Worm (Caenorhabditis elegans): ENCODE measurements around the gene clec-199.
"Not testable (repeated sequence)": the region's sequence is repeated elsewhere in the genome, so short reads cannot be mapped to it uniquely, and the experiment has no call there.

clec-199 gene

DNA sequence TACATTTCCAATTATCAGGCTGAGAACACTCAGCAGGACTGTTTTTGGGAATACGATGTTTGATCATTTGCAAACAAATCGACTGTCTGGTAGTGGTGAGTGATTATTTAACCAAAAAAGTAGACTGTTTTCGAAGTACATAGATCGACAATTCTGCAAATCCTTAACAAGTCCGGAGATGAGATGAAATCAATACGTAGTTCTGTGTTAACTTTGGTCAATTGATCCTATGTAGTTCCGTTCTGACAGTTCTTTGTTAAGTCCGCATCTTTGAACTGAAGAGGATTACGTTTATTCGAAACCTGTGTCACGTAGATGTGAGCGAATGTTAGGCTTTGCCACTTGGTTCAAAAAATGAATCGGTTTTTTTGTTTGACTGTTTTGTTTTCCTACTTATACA, at the start of gene clec-199:
Gene clec-199, plus strand, starts transcription at position 301 of the 400 bp plus-strand sequence.
- no peak for TF ChIP-seq lin-15B (tag; optimal IDR thresholded peaks at IDR 0.05)
- no peak for TF ChIP-seq nhr-20 (tag; optimal IDR thresholded peaks at IDR 0.05)
- no peak for TF ChIP-seq lsy-2 (tag; optimal IDR thresholded peaks at IDR 0.05)
- TF ChIP-seq alr-1 (tag; optimal IDR thresholded peaks at IDR 0.05; ENCODE audit: borderline replicate concordance): no peak
- TF ChIP-seq nhr-28 (tag; optimal IDR thresholded peaks at IDR 0.05): no peak
- TF ChIP-seq pag-3 (tag; optimal IDR thresholded peaks at IDR 0.05; ENCODE audit: borderline replicate concordance, insufficient read depth): no peak
- TF ChIP-seq vab-15 (tag; optimal IDR thresholded peaks at IDR 0.05): no peak
- no peak for TF ChIP-seq aha-1 (tag; optimal IDR thresholded peaks at IDR 0.05)
- no peak for TF ChIP-seq hpl-2 (GFP tag; optimal IDR thresholded peaks at IDR 0.05)
- TF ChIP-seq fkh-10 (GFP tag; optimal IDR thresholded peaks at IDR 0.05): no peak
- no peak for TF ChIP-seq Y116A8C.19 (tag; optimal IDR thresholded peaks at IDR 0.05; ENCODE audit: borderline replicate concordance)
- no peak for TF ChIP-seq nhr-85 (tag)
- no peak for TF ChIP-seq unc-98 (GFP tag; IDR thresholded peaks at IDR 0.05)
- no peak for TF ChIP-seq nhr-12 (tag; optimal IDR thresholded peaks at IDR 0.05)
- TF ChIP-seq tbx-2 (tag; optimal IDR thresholded peaks at IDR 0.05): no peak
- TF ChIP-seq nhr-84 (tag; optimal IDR thresholded peaks at IDR 0.05): no peak
- no peak for TF ChIP-seq C04F5.9 (tag; optimal IDR thresholded peaks at IDR 0.05)
- TF ChIP-seq lir-3 (tag; optimal IDR thresholded peaks at IDR 0.05; ENCODE audit: poor library complexity): no peak

DNA sequence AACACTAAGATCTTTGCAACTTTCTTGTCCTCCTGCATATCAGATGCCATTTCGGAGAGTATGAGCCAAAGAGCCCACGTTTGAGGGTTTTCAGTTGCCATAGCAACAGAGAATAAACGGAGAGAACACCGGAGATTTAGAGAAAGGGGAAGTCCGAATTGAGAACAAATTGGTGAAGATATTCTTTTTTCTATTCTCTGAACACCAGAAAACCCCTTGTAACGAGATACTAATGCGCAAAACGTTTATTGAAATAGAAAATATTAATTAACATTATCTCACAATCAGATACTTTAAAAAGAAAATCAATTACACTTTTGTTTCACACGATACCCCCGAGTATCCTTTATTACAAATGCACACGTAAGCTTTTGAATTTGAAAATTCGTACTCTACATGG, 49.8 kb upstream of the clec-199 start, which contains the start of gene ifta-2:
Gene ifta-2, minus strand, starts transcription at position 101 of the 400 bp plus-strand sequence.
- no peak for TF ChIP-seq mef-2 (tag; optimal IDR thresholded peaks at IDR 0.05)
- no peak for TF ChIP-seq sup-37 (GFP tag; optimal IDR thresholded peaks at IDR 0.05)
- TF ChIP-seq fkh-8 (tag; optimal IDR thresholded peaks at IDR 0.05): peak; percentile 29
- TF ChIP-seq aly-2 (tag; optimal IDR thresholded peaks at IDR 0.05): no peak
- no peak for TF ChIP-seq skn-1 (tag; optimal IDR thresholded peaks at IDR 0.05)
- no peak for TF ChIP-seq C16A3.4 (tag; optimal IDR thresholded peaks at IDR 0.05)
- no peak for TF ChIP-seq nhr-76 (tag; optimal IDR thresholded peaks at IDR 0.05)
- no peak for TF ChIP-seq fkh-10 (GFP tag; optimal IDR thresholded peaks at IDR 0.05)

DNA sequence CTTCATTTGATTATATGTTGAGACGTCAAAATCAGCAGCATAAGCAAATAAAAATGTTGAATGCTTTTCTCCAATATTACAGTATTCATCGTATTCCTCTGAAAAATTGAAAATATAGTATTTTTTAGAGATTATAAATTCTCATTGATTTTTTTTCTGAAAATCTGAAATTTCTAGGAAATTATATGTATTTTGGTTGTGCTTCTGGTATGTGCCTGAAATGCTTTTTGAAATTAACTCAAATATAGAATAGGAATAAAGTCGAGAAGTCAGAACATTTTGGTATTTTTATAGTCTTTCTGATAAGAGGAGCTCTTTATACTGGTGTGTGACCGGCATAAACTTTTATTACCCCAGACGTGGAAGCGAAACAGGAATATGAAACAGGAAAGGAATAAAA, 44.5 kb upstream of the clec-199 start, which contains the start of gene T28F3.8:
Gene T28F3.8, minus strand, starts transcription at position 101 of the 400 bp plus-strand sequence.
- not testable (repeated sequence) for TF ChIP-seq ces-1 (GFP tag; optimal IDR thresholded peaks at IDR 0.05); unc-130 (tag; optimal IDR thresholded peaks at IDR 0.05); aha-1 (tag; optimal IDR thresholded peaks at IDR 0.05)

DNA sequence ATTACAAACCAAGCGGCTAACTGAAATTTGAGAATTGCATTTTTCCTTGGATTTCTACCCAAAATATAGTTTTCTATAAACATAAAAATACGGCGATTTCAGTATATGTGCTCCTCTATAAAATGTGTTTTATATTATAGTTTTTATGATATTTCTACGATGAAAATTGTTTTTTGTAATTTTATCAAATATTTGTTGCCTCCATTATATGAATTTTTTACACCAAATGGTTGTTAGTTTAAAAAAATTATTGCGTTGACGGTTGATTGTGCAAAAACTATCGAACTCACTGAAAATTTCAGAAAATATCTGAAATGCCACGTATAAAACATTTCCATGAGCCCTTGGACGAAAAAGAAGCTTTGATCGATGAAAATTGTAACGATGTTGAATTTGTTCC, 43.5 kb upstream of the clec-199 start, which contains the start of gene T28F3.9:
Gene T28F3.9, plus strand, starts transcription at position 301 of the 400 bp plus-strand sequence.
- TF ChIP-seq rnt-1 (tag; optimal IDR thresholded peaks at IDR 0.05) (no peak), efl-1 (optimal IDR thresholded peaks at IDR 0.05) (no peak), efl-1 (GFP tag; optimal IDR thresholded peaks at IDR 0.05 in 1 of 2) (peak in 1 of 2 experiments; percentile 35)

DNA sequence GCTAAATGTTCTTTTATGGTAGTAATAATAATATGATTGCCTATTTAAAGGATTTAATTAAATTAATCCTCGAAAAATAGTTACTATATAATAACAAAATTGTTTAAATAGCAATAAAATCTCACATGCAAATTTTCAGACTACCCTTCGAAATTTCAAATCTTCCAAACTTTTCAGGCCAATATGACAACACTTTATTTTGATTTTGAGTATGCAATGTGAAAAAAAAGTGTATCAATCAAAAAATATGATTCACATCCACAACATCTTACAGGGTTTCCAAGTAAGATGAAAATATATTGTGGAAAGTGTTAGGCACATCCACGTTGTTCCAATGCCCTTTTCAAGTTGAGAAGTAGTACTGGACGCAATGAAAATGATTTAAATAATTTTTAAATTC, 39.8 kb upstream of the clec-199 start, which contains the start of gene snf-9:
Gene snf-9, plus strand, starts transcription at position 301 of the 400 bp plus-strand sequence.
- TF ChIP-seq mep-1 (tag; optimal IDR thresholded peaks at IDR 0.05) (no peak), efl-1 (optimal IDR thresholded peaks at IDR 0.05) (no peak), efl-1 (GFP tag; optimal IDR thresholded peaks at IDR 0.05 in 1 of 2) (no peak), nhr-47 (tag; optimal IDR thresholded peaks at IDR 0.05) (no peak), lin-14 (GFP tag; optimal IDR thresholded peaks at IDR 0.05) (no peak), sup-37 (GFP tag; optimal IDR thresholded peaks at IDR 0.05) (no peak), ceh-8 (GFP tag; optimal IDR thresholded peaks at IDR 0.05) (no peak), snu-23 (GFP tag; optimal IDR thresholded peaks at IDR 0.05) (no peak), skn-1 (tag; optimal IDR thresholded peaks at IDR 0.05) (no peak), aly-2 (tag; optimal IDR thresholded peaks at IDR 0.05) (no peak), lin-39 (tag; optimal IDR thresholded peaks at IDR 0.05) (no peak)
